Worm (Caenorhabditis elegans) whole organism, L4/young adult: ENCODE data around the gene Y17G7B.22.

Experiments used
- W03F9.2 ChIP-seq: fragments of 150-350 bp; optimal IDR thresholded peaks from 2 replicates; lab custom pipeline; 2014; ENCODE audit warnings: missing biosample characterization, missing genetic modification characterization
- dao-5 ChIP-seq: sonication (generic microtip); optimal IDR thresholded peaks from 2 replicates; lab custom pipeline; 2016; ENCODE audit warnings: missing genotype, missing genetic modification characterization, moderate library complexity, missing compliant biosample characterization
- him-1 ChIP-seq: sonication (generic microtip); optimal IDR thresholded peaks from 2 replicates; lab custom pipeline; 2016; ENCODE audit warnings: missing genotype, missing genetic modification reagents, missing genetic modification characterization, missing compliant biosample characterization

DNA sequence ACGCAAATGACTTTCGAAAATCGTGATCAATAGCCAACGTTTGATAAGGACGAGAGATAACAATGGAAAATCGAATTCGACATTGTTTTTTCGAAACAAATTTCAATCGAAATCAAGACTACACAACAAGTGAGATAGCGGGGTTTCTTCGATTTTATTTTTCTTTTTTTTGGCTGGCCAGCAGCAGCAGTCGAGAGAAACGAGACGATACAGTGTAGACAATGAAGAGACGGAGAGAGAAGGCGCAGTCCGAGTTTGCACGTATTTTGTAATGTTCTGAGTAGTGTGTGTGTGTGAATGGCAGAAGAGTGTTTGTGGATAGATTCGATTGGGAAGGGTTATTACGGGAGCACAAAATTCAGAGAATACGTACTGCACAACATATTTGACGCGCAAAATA is 27.7 kb upstream of the Y17G7B.22 start:
- TF ChIP-seq him-1 (no peak), dao-5 (tag; lab: Kevin White, UChicago) (no peak), W03F9.2 (tag; lab: Kevin White, UChicago) (no peak)
